Worm (Caenorhabditis elegans): Measurements from ENCODE around the gene R05H5.3.

- TF ChIP-seq fos-1 (tag; optimal IDR thresholded peaks at IDR 0.05) (no peak), ztf-11 (tag; optimal IDR thresholded peaks at IDR 0.05) (no peak)
Measured at ce11 chrII:10189369-10189768, 8.1 kb upstream of the R05H5.3 start, which contains the start of gene cdc-25.4.

Measured in whole organism, L4 larva.